Worm (Caenorhabditis elegans): ENCODE measurements around the gene F41B4.1.
A peak's percentile ranks its signal among the peaks of the same experiment; 100 is the strongest.
"Not testable (repeated sequence)": the region's sequence is repeated elsewhere in the genome, so short reads cannot be mapped to it uniquely, and the experiment has no call there.

Gene F41B4.1

DNA sequence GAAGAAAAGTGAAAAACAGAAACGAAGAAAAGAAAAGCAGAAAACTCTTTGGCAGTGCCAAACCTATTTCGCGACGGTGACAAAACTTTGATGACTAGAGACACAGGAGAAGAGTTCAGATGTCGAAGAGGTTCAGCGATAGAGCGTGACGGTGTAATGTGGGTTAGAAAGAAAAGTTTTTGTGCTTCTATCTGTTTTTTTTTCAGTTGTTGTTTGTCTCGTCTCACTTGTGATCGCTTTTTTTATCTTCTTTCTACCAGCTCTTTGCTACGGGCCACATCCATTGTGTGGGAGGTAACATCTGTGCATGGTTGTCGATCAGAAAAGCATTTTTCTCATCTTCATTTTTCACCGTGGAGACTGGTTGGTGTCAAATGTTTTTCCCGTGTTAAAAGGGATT is at the start of gene F41B4.1:
F41B4.1 (minus strand) TSS at position 23 of the 400 bp plus-strand sequence.
- peak; percentile 50 for TF ChIP-seq ceh-18 (tag; optimal IDR thresholded peaks at IDR 0.05)
- TF ChIP-seq T23F11.4 (GFP tag; optimal IDR thresholded peaks at IDR 0.05), result no peak

DNA sequence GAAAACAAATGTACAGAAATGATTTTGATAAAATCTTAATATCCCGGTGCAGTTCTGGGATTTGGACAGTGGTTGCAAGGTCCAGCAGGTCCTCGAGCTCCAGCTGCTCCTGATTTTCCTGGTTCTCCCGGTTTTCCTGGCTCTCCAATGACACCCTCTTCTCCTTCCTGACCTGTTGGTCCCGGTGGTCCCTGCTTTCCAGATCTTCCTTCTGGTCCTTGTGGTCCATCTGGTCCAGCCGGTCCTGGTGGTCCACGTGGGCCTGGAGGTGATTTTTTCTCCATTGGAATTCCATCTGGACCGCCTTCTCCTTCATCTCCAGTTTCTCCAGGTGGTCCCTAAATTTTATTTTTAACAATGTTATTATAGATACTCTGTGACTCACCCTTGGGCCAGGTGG is 49.6 kb upstream of the F41B4.1 start:
- no peak for TF ChIP-seq ahr-1 (tag; optimal IDR thresholded peaks at IDR 0.05)

DNA sequence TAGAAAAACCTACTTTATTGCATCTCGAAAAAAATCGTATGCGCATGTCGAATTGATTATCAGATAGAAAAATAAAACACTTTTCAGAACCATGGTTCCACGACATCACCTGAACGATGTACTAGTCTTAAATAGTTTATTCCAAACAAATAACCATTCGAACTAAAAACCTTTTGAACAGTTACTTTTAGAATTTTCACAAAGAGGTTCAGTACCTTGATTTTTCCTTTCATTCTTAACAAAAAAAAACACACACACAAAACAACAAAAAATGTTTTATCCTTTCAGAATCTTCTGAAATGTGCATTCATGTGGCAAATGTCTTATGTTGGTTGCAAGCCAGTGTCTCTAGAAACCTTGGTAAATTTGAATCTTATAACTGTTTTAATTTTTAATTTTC is 49.1 kb upstream of the F41B4.1 start, which contains the start of gene F41C6.4:
F41C6.4 (minus strand) TSS at position 101 of the 400 bp plus-strand sequence.
- no peak for TF ChIP-seq ahr-1 (tag; optimal IDR thresholded peaks at IDR 0.05)
- TF ChIP-seq unc-42 (tag; optimal IDR thresholded peaks at IDR 0.05), result no peak
- no peak for TF ChIP-seq K09A11.1 (tag; optimal IDR thresholded peaks at IDR 0.05; ENCODE audit: insufficient read depth)

DNA sequence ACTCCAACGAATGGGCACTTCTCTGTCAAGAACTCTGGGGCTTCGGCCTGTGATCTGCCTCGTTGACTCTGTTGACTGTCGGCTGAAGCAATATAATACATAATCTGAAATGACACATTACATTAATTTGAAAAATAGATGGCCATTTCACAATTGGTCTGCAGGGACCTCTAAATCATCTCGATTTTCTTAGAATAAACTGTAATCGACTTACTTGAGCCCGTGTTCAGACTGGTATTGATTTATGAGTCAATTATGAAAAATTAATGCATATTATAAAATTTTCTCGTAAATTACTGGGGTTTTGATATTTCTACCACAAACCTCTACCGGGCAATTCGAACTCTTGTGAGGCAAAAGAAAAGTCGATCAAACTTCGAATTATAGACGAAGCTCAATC is 43.0 kb upstream of the F41B4.1 start, which contains the start of gene C53B7.6:
C53B7.6 (minus strand) TSS at position 101 of the 400 bp plus-strand sequence.
- not testable (repeated sequence) for TF ChIP-seq ztf-16, unc-42, pat-9 (tag; optimal IDR thresholded peaks at IDR 0.05)

DNA sequence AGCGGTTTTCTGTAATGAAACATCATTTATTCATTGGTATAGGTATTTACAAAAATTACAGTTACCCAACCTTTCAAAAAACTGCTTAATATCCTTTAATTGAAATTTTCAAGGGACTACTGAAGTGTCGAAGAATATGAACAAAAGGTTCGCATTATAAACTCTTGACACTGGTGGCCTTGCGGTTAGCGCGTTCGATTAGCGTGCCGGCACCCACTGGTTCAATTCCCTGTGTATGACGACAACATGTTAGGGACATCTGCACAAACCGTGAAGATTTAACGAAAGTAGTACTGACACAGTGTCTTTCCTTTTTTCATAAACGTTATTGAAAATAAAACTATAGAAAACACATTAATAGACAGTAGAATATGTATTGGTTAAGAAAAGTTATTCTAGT is 42.0 kb upstream of the F41B4.1 start:
- TF ChIP-seq rnt-1 (tag; optimal IDR thresholded peaks at IDR 0.05) (peak; percentile 39), npax-4 (tag; optimal IDR thresholded peaks at IDR 0.05) (peak; percentile 11), pros-1 (tag; optimal IDR thresholded peaks at IDR 0.05) (no peak), hlh-6 (tag; optimal IDR thresholded peaks at IDR 0.05) (peak; percentile 31), tbx-2 (tag; optimal IDR thresholded peaks at IDR 0.05) (peak; percentile 17), C38D4.7 (GFP tag; optimal IDR thresholded peaks at IDR 0.05) (peak; percentile 42), pat-9 (tag; optimal IDR thresholded peaks at IDR 0.05) (peak; percentile 1), ceh-6 (GFP tag; optimal IDR thresholded peaks at IDR 0.05) (peak; percentile 57), ref-2 (tag; optimal IDR thresholded peaks at IDR 0.05) (peak; percentile 32), gmeb-2 (tag; optimal IDR thresholded peaks at IDR 0.05) (peak; percentile 47), ceh-18 (tag; optimal IDR thresholded peaks at IDR 0.05) (peak; percentile 5), che-1 (tag; optimal IDR thresholded peaks at IDR 0.05) (peak; percentile 32), elt-2 (tag; optimal IDR thresholded peaks at IDR 0.05) (peak; percentile 8), hlh-8 (tag; optimal IDR thresholded peaks at IDR 0.05) (no peak), ceh-45 (GFP tag; IDR thresholded peaks at IDR 0.05) (0 out of 2 replicates have a peak, but pooled peaks have one; percentile 15), unc-86 (tag; optimal IDR thresholded peaks at IDR 0.05) (no peak), ceh-19 (GFP tag; optimal IDR thresholded peaks at IDR 0.05) (no peak), sox-2 (GFP tag; IDR thresholded peaks at IDR 0.05) (peak; percentile 31; the same call in 1 of the 2 replicates)

DNA sequence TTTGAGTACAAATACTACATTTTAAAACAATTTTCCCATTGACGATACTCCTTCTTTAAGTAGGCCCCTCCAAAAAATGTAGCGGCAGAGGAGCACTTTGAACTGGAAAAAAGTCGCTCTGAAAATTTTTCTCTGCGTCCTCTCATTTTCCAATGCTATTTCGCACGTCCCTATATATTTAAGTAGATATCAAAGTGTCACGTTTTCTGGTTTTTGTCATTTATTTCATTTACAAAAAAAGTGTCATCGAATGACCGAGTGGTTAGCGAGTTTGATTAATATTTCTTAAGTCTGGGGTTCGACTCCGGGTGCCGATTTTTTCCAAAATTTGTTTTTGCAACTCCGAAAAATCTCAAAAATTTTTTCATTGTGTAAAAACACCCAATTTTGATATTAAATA is 41.2 kb upstream of the F41B4.1 start:
- TF ChIP-seq madf-2 (tag; optimal IDR thresholded peaks at IDR 0.05), result no peak
- no peak for TF ChIP-seq hlh-8 (tag; optimal IDR thresholded peaks at IDR 0.05)
- TF ChIP-seq K02D7.2 (tag; optimal IDR thresholded peaks at IDR 0.05), result no peak

DNA sequence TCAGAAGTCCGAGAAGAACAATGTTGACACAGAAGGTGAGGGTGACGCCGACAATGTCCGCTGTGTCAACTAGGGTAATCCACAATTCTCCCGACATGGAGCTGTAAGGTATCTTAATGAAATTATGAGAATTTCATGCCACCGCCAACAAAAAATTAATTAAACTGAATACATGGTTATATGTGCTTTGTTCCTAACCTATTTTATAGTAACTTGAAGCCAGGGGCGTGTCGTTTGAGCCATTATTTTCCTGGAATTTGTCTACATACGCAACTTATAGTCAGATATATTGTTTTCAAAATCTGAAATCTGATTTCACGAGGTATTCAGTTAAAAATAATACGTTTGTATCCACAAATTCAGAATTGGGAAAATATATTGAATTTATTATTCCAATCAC is 40.2 kb upstream of the F41B4.1 start, which contains the start of gene odr-10:
odr-10 (minus strand) TSS at position 101 of the 400 bp plus-strand sequence.
- TF ChIP-seq pat-9 (tag; optimal IDR thresholded peaks at IDR 0.05) (no peak), rnt-1 (tag; optimal IDR thresholded peaks at IDR 0.05) (no peak), ahr-1 (tag; optimal IDR thresholded peaks at IDR 0.05) (no peak), elt-4 (tag; optimal IDR thresholded peaks at IDR 0.05) (no peak), hlh-6 (tag; optimal IDR thresholded peaks at IDR 0.05) (no peak), unc-42 (tag; optimal IDR thresholded peaks at IDR 0.05) (no peak), zip-5 (tag; optimal IDR thresholded peaks at IDR 0.05) (no peak), sdc-2 (tag; optimal IDR thresholded peaks at IDR 0.05) (no peak), hlh-8 (tag; optimal IDR thresholded peaks at IDR 0.05) (no peak), che-1 (tag; optimal IDR thresholded peaks at IDR 0.05) (no peak), F13H6.1 (tag; optimal IDR thresholded peaks at IDR 0.05) (no peak)

Measured in whole organism, late embryonic.